Fruit fly (Drosophila melanogaster): ENCODE data around the gene daed.
A peak's percentile ranks its signal among the peaks of the same experiment; 100 is the strongest.

The daed gene

dm6 chr2L:2217067-2217684 is 1.1 kb upstream of the daed start, which contains the start of the genes CG15386, CG42371 and mio (continued):
- TF ChIP-seq dpn (GFP tag; optimal IDR thresholded peaks at IDR 0.05) = peak; percentile 15 to 38
- TF ChIP-seq NC2β (GFP tag; optimal IDR thresholded peaks at IDR 0.05) = no peak
- peak; percentile 14; the same call in 1 of the 3 replicates for TF ChIP-seq row (GFP tag; IDR thresholded peaks at IDR 0.05)
- peak; percentile 44 for TF ChIP-seq Xrp1 (GFP tag; IDR thresholded peaks at IDR 0.05)
- peak; percentile 2 for TF ChIP-seq CG2712 (tag; optimal IDR thresholded peaks at IDR 0.05)
- peak; percentile 37 for TF ChIP-seq sug (tag; optimal IDR thresholded peaks at IDR 0.05)
- TF ChIP-seq CG6791 (GFP tag; IDR thresholded peaks at IDR 0.05; ENCODE audit: partially characterized antibody) = peak; percentile 65; the same call in 2 of the 3 replicates
- TF ChIP-seq ci (GFP tag; IDR thresholded peaks at IDR 0.05) = peak; percentile 65
- TF ChIP-seq nerfin-1 (tag; optimal IDR thresholded peaks at IDR 0.05) = no peak
- TF ChIP-seq bbx (GFP tag; IDR thresholded peaks at IDR 0.05; ENCODE audit: partially characterized antibody) = peak; percentile 53; the same call in 1 of the 2 replicates
- TF ChIP-seq CG17359 (tag; optimal IDR thresholded peaks at IDR 0.05) = no peak
- TF ChIP-seq zfh2 (GFP tag; optimal IDR thresholded peaks at IDR 0.05) = peak; percentile 16
- peak; percentile 57 for TF ChIP-seq YL-1 (GFP tag; optimal IDR thresholded peaks at IDR 0.05)
- TF ChIP-seq CG12391 (tag; optimal IDR thresholded peaks at IDR 0.05) = peak; percentile 16
- TF ChIP-seq her (GFP tag; optimal IDR thresholded peaks at IDR 0.05) = peak; percentile 11
- TF ChIP-seq Asciz (GFP tag; optimal IDR thresholded peaks at IDR 0.05) = no peak
- no peak for TF ChIP-seq CG11723 (GFP tag; optimal IDR thresholded peaks at IDR 0.05)
- TF ChIP-seq MBD-R2 (GFP tag; IDR thresholded peaks at IDR 0.05) = peak; percentile 98
- TF ChIP-seq ac (GFP tag; optimal IDR thresholded peaks at IDR 0.05) = no peak
- TF ChIP-seq CG2120 (GFP tag; optimal IDR thresholded peaks at IDR 0.05) = peak; percentile 54
- peak; percentile 57 for TF ChIP-seq cwo (GFP tag; optimal IDR thresholded peaks at IDR 0.05)

dm6 chr2L:2214004-2214403 is 2.1 kb downstream of the daed start, which contains the start of the genes Uch and CG34174:
TSS of gene Uch (minus strand) at chr2L:2214211.
TSS of gene CG34174 (plus strand) at chr2L:2214266.
- no peak for TF ChIP-seq schlank (tag; optimal IDR thresholded peaks at IDR 0.05)
- no peak for TF ChIP-seq Antp (GFP tag; optimal IDR thresholded peaks at IDR 0.05)
- no peak for TF ChIP-seq nau (GFP tag; optimal IDR thresholded peaks at IDR 0.05)
- TF ChIP-seq CG30431 (GFP tag; optimal IDR thresholded peaks at IDR 0.05) = no peak
- TF ChIP-seq abd-A (tag; optimal IDR thresholded peaks at IDR 0.05) = peak; percentile 29
- TF ChIP-seq CG7372 (GFP tag; IDR thresholded peaks at IDR 0.05) = no peak
- TF ChIP-seq CG12391 (tag; optimal IDR thresholded peaks at IDR 0.05) = no peak
- TF ChIP-seq GATAe (GFP tag; conservative IDR thresholded peaks at IDR 0.05) = no peak
- TF ChIP-seq YL-1 (GFP tag; optimal IDR thresholded peaks at IDR 0.05) = peak; percentile 37
- peak; percentile 5 for TF ChIP-seq CG2120 (GFP tag; optimal IDR thresholded peaks at IDR 0.05)
- TF ChIP-seq CG6791 (GFP tag; IDR thresholded peaks at IDR 0.05; ENCODE audit: partially characterized antibody) = peak; percentile 65
- TF ChIP-seq tna (GFP tag; IDR thresholded peaks at IDR 0.05; ENCODE audit: partially characterized antibody) = no peak
- no peak for TF ChIP-seq insv (GFP tag; optimal IDR thresholded peaks at IDR 0.05)
- TF ChIP-seq CG17612 (GFP tag; IDR thresholded peaks at IDR 0.05) = no peak
- no peak for TF ChIP-seq stc (GFP tag; IDR thresholded peaks at IDR 0.05)
- TF ChIP-seq bowl (GFP tag; IDR thresholded peaks at IDR 0.05) = no peak
- peak; percentile 81 for TF ChIP-seq sens (GFP tag)
- peak; percentile 68; the same call in 2 of the 3 replicates for TF ChIP-seq CG34224 (GFP tag; IDR thresholded peaks at IDR 0.05; ENCODE audit: partially characterized antibody)
- peak; percentile 80 for TF ChIP-seq knrl (GFP tag; IDR thresholded peaks at IDR 0.05; ENCODE audit: partially characterized antibody)
- TF ChIP-seq CG15011 (GFP tag; optimal IDR thresholded peaks at IDR 0.05) = no peak
- peak; percentile 36 for TF ChIP-seq CG1603 (tag; optimal IDR thresholded peaks at IDR 0.05)
- TF ChIP-seq dmrt99B (tag; optimal IDR thresholded peaks at IDR 0.05) = no peak
- TF ChIP-seq HmgD (GFP tag; optimal IDR thresholded peaks at IDR 0.05) = no peak
- no peak for TF ChIP-seq HLHmδ (GFP tag; optimal IDR thresholded peaks at IDR 0.05)
- TF ChIP-seq slou (GFP tag; optimal IDR thresholded peaks at IDR 0.05) = no peak
- TF ChIP-seq D19A (tag; optimal IDR thresholded peaks at IDR 0.05) = no peak
- no peak for TF ChIP-seq CG7839 (tag; optimal IDR thresholded peaks at IDR 0.05)
- no peak for TF ChIP-seq twi (tag; optimal IDR thresholded peaks at IDR 0.05)
- no peak for TF ChIP-seq H15 (GFP tag; IDR thresholded peaks at IDR 0.05)
- peak; percentile 20 for TF ChIP-seq fu2 (GFP tag; optimal IDR thresholded peaks at IDR 0.05)
- TF ChIP-seq Dp (GFP tag; optimal IDR thresholded peaks at IDR 0.05) = peak; percentile 50
- TF ChIP-seq CG11085 (GFP tag; IDR thresholded peaks at IDR 0.05) = no peak
